Fruit fly (Drosophila melanogaster) whole organism, embryonic: ENCODE results near the gene CG43322.

Source experiments
- Atf3 ChIP-seq: fragments of 200-800 bp; sonication (Bioruptor generic); optimal IDR thresholded peaks from 3 replicates; lab custom pipeline; 2016; ENCODE audit warnings: missing biosample characterization, missing genetic modification characterization
- Atf6 ChIP-seq: fragments of 200-800 bp; sonication (Bioruptor generic); IDR thresholded peaks from 2 replicates; pipeline ENCODE4 v1.3.6; 2022; ENCODE audit warnings: missing biosample characterization, missing genetic modification characterization
- CG10267 ChIP-seq: fragments of 200-800 bp; sonication (Bioruptor generic); optimal IDR thresholded peaks from 2 replicates; lab custom pipeline; 2018; ENCODE audit warnings: missing biosample characterization, mild to moderate bottlenecking, missing genetic modification characterization, moderate library complexity
- CG11085 ChIP-seq: fragments of 200-800 bp; sonication (Bioruptor generic); IDR thresholded peaks from 2 replicates; pipeline ENCODE4 v1.3.6; 2022; ENCODE audit warnings: missing biosample characterization, missing genetic modification characterization
- CG11247 ChIP-seq: fragments of 200-800 bp; sonication (Bioruptor generic); IDR thresholded peaks from 2 replicates; pipeline ENCODE4 v1.3.6; 2022; ENCODE audit warnings: missing biosample characterization, missing genetic modification characterization
- CG12299 ChIP-seq: fragments of 200-800 bp; sonication (Bioruptor generic); optimal IDR thresholded peaks from 2 replicates; lab custom pipeline; 2018; ENCODE audit warnings: missing biosample characterization, mild to moderate bottlenecking, missing genetic modification characterization
- CG12769 ChIP-seq: fragments of 200-800 bp; sonication (Bioruptor generic); optimal IDR thresholded peaks from 2 replicates; lab custom pipeline; 2019; ENCODE audit warnings: missing biosample characterization, mild to moderate bottlenecking, missing genetic modification characterization, moderate library complexity
- CG13287 ChIP-seq: fragments of 200-800 bp; sonication (Bioruptor generic); IDR thresholded peaks from 2 replicates; pipeline ENCODE4 v1.3.6; 2022; ENCODE audit warnings: missing biosample characterization, missing genetic modification characterization; ENCODE audit not compliant: partially characterized antibody
- CG14441 ChIP-seq: fragments of 200-800 bp; sonication (Bioruptor generic); IDR thresholded peaks from 2 replicates; pipeline ENCODE4 v1.3.6; 2022; ENCODE audit warnings: missing biosample characterization, missing genetic modification characterization
- CG14710 ChIP-seq: fragments of 200-800 bp; sonication (Bioruptor generic); optimal IDR thresholded peaks from 3 replicates; lab custom pipeline; 2019; ENCODE audit warnings: missing biosample characterization, mild to moderate bottlenecking, missing genetic modification characterization, moderate library complexity
- CG15696 ChIP-seq: fragments of 200-800 bp; sonication (Bioruptor generic); optimal IDR thresholded peaks from 2 replicates; lab custom pipeline; 2019; ENCODE audit warnings: missing biosample characterization, mild to moderate bottlenecking, missing genetic modification characterization, moderate library complexity
- CG17328 ChIP-seq: fragments of 200-800 bp; sonication (Bioruptor generic); IDR thresholded peaks from 2 replicates; pipeline ENCODE4 v1.3.6; 2022; ENCODE audit warnings: missing biosample characterization, missing genetic modification characterization
- CG17912 ChIP-seq: fragments of 200-800 bp; sonication (Bioruptor generic); optimal IDR thresholded peaks from 2 replicates; lab custom pipeline; 2018; ENCODE audit warnings: missing biosample characterization, mild to moderate bottlenecking, missing genetic modification characterization
- CG18011 ChIP-seq: fragments of 200-800 bp; sonication (Bioruptor generic); optimal IDR thresholded peaks from 2 replicates; lab custom pipeline; 2017; ENCODE audit warnings: missing biosample characterization, missing genetic modification characterization, mild to moderate bottlenecking, moderate library complexity, missing genotype
- CG2712 ChIP-seq: fragments of 200-800 bp; optimal IDR thresholded peaks from 3 replicates; lab custom pipeline; 2019; ENCODE audit warnings: missing biosample characterization, mild to moderate bottlenecking, missing genetic modification characterization, moderate library complexity
- CG30020 ChIP-seq: fragments of 200-800 bp; optimal IDR thresholded peaks from 2 replicates; lab custom pipeline; 2019; ENCODE audit warnings: missing biosample characterization, mild to moderate bottlenecking, missing genetic modification characterization, moderate library complexity
- CG3726 ChIP-seq: fragments of 200-800 bp; sonication (Bioruptor generic); IDR thresholded peaks from 3 replicates; pipeline ENCODE4, ENCODE4 v1.3.6; 2022; ENCODE audit warnings: missing biosample characterization, missing genetic modification characterization
- CG4707 ChIP-seq: fragments of 200-800 bp; sonication (Bioruptor generic); optimal IDR thresholded peaks from 2 replicates; lab custom pipeline; 2018; ENCODE audit warnings: missing biosample characterization, mild to moderate bottlenecking, missing genetic modification characterization, moderate library complexity
- CG8388 ChIP-seq: fragments of 200-800 bp; sonication (Bioruptor generic); optimal IDR thresholded peaks from 2 replicates; lab custom pipeline; 2019; ENCODE audit warnings: missing biosample characterization, mild to moderate bottlenecking, missing genetic modification characterization, moderate library complexity
- Dip2 ChIP-seq: fragments of 200-800 bp; sonication (Bioruptor generic); IDR thresholded peaks from 2 replicates; pipeline ENCODE4 v1.3.6; 2022; ENCODE audit warnings: missing biosample characterization, missing genetic modification characterization
- H2.0 ChIP-seq: fragments of 200-800 bp; sonication (Bioruptor generic); IDR thresholded peaks from 2 replicates; pipeline ENCODE4 v1.3.6; 2022; ENCODE audit warnings: missing biosample characterization, missing genetic modification characterization
- Hmr ChIP-seq: fragments of 200-800 bp; sonication (Bioruptor generic); optimal IDR thresholded peaks from 3 replicates; lab custom pipeline; 2017; ENCODE audit warnings: mild to moderate bottlenecking, missing biosample characterization, missing genetic modification reagents, missing genetic modification characterization
- Hmx ChIP-seq: fragments of 200-800 bp; sonication (Bioruptor generic); optimal IDR thresholded peaks from 2 replicates; lab custom pipeline; 2016; ENCODE audit warnings: missing biosample characterization, missing genetic modification characterization
- Hr51 ChIP-seq, 2 experiments: fragments of 200-800 bp; sonication (Bioruptor generic); optimal IDR thresholded peaks; 2 replicates in 1 of 2; 3 replicates in 1 of 2; lab custom pipeline; 2016 to 2018; ENCODE audit warnings: missing biosample characterization in 2 of 2, missing genetic modification characterization in 2 of 2, mild to moderate bottlenecking in 1 of 2, moderate library complexity in 1 of 2
- Kr ChIP-seq: fragments of 200-800 bp; sonication (Bioruptor generic); optimal IDR thresholded peaks from 2 replicates; lab custom pipeline; 2017; ENCODE audit warnings: missing biosample characterization, mild to moderate bottlenecking, missing genetic modification characterization
- Max ChIP-seq: fragments of 200-800 bp; sonication (Bioruptor generic); optimal IDR thresholded peaks from 2 replicates; lab custom pipeline; 2016; ENCODE audit warnings: missing biosample characterization, mild to moderate bottlenecking, missing genetic modification characterization
- Stat92E ChIP-seq, 3 experiments: fragments of >200 bp in 2 of 3; fragments of 200-800 bp in 1 of 3; sonication (Bioruptor generic) in 1 of 3; optimal IDR thresholded peaks; 2 replicates each; lab custom pipeline; 2017 to 2019; ENCODE audit warnings: missing biosample characterization in 3 of 3, missing genetic modification characterization in 3 of 3, mild to moderate bottlenecking in 1 of 3, moderate library complexity in 1 of 3
- aop ChIP-seq: fragments of 200-800 bp; sonication (Bioruptor generic); IDR thresholded peaks from 2 replicates; pipeline ENCODE4 v1.3.6; 2022; ENCODE audit warnings: missing biosample characterization, missing genetic modification characterization
- ap ChIP-seq: fragments of 200-800 bp; sonication (Bioruptor generic); IDR thresholded peaks from 2 replicates; pipeline ENCODE4 v1.3.6; 2022; ENCODE audit warnings: missing biosample characterization, missing genetic modification characterization
- ase ChIP-seq: fragments of 200-800 bp; sonication (Bioruptor generic); IDR thresholded peaks from 3 replicates; pipeline ENCODE4 v1.3.6; 2022; ENCODE audit warnings: missing biosample characterization, missing genetic modification characterization
- az2 ChIP-seq: fragments of 200-800 bp; sonication (Bioruptor generic); optimal IDR thresholded peaks from 3 replicates; lab custom pipeline; 2016; ENCODE audit warnings: missing biosample characterization, missing genetic modification characterization
- bsh ChIP-seq, 2 experiments: fragments of 200-800 bp; sonication (Bioruptor generic); optimal IDR thresholded peaks; 2 replicates each; lab custom pipeline; 2017 to 2018; ENCODE audit warnings: mild to moderate bottlenecking in 2 of 2, missing biosample characterization in 2 of 2, missing genetic modification characterization in 2 of 2, moderate library complexity in 1 of 2
- chinmo ChIP-seq: fragments of 200-800 bp; sonication (Bioruptor generic); IDR thresholded peaks from 4 replicates; pipeline ENCODE4 v1.3.6; 2022; ENCODE audit warnings: missing biosample characterization, missing genetic modification characterization; ENCODE audit not compliant: partially characterized antibody
- cwo ChIP-seq: fragments of 200-800 bp; sonication (Bioruptor generic); optimal IDR thresholded peaks from 3 replicates; lab custom pipeline; 2017; ENCODE audit warnings: missing biosample characterization, missing genetic modification characterization, mild to moderate bottlenecking, moderate library complexity, missing genetic modification reagents
- ind ChIP-seq: fragments of 200-800 bp; sonication (Bioruptor generic); optimal IDR thresholded peaks from 3 replicates; lab custom pipeline; 2016; ENCODE audit warnings: missing biosample characterization, missing genetic modification characterization
- kay ChIP-seq: fragments of 200-800 bp; sonication (Bioruptor generic); optimal IDR thresholded peaks from 2 replicates; lab custom pipeline; 2016; ENCODE audit warnings: missing biosample characterization, missing genetic modification characterization
- lola ChIP-seq, 3 experiments: fragments of >200 bp in 2 of 3; fragments of 200-800 bp in 1 of 3; sonication (Bioruptor generic) in 1 of 3; optimal IDR thresholded peaks; 2 replicates each; lab custom pipeline; 2017 to 2019; ENCODE audit warnings: missing biosample characterization in 3 of 3, missing genetic modification characterization in 3 of 3, mild to moderate bottlenecking in 1 of 3, moderate library complexity in 1 of 3
- mirr ChIP-seq: fragments of 200-800 bp; sonication (Bioruptor generic); optimal IDR thresholded peaks from 3 replicates; lab custom pipeline; 2018; ENCODE audit warnings: missing biosample characterization, mild to moderate bottlenecking, missing genetic modification characterization
- pb ChIP-seq: fragments of 200-800 bp; sonication (Bioruptor generic); optimal IDR thresholded peaks from 3 replicates; lab custom pipeline; 2016; ENCODE audit warnings: missing biosample characterization, missing genetic modification characterization
- pzg ChIP-seq: fragments of 200-800 bp; sonication (Bioruptor generic); optimal IDR thresholded peaks from 3 replicates; lab custom pipeline; 2018; ENCODE audit warnings: missing biosample characterization, mild to moderate bottlenecking, missing genetic modification characterization, moderate library complexity
- salm ChIP-seq: fragments of 200-800 bp; sonication (Bioruptor generic); optimal IDR thresholded peaks from 2 replicates; lab custom pipeline; 2018; ENCODE audit warnings: missing biosample characterization, mild to moderate bottlenecking, missing genetic modification characterization
- schlank ChIP-seq: fragments of 200-800 bp; sonication (Bioruptor generic); optimal IDR thresholded peaks from 2 replicates; lab custom pipeline; 2018; ENCODE audit warnings: missing biosample characterization, mild to moderate bottlenecking, missing genetic modification characterization
- sisA ChIP-seq: fragments of 200-800 bp; sonication (Bioruptor generic); IDR thresholded peaks from 2 replicates; pipeline ENCODE4 v1.3.6; 2022; ENCODE audit warnings: missing biosample characterization, missing genetic modification characterization
- slbo ChIP-seq: fragments of 200-800 bp; sonication (Bioruptor generic); IDR thresholded peaks from 2 replicates; pipeline ENCODE4 v1.3.6; 2022; ENCODE audit warnings: missing biosample characterization, missing genetic modification characterization
- stc ChIP-seq: fragments of 200-800 bp; sonication (Bioruptor generic); IDR thresholded peaks from 2 replicates; pipeline ENCODE4 v1.3.6; 2022; ENCODE audit warnings: missing biosample characterization, missing genetic modification characterization
- unc-4 ChIP-seq: fragments of 200-800 bp; sonication (Bioruptor generic); IDR thresholded peaks from 2 replicates; pipeline ENCODE4 v1.3.6; 2022; ENCODE audit warnings: missing biosample characterization, missing genetic modification characterization; ENCODE audit not compliant: partially characterized antibody
- usp ChIP-seq: fragments of >200 bp; optimal IDR thresholded peaks from 2 replicates; lab custom pipeline; 2017; ENCODE audit warnings: missing biosample characterization, missing genetic modification characterization
- vnd ChIP-seq: fragments of 200-800 bp; sonication (Bioruptor generic); IDR thresholded peaks from 3 replicates; pipeline ENCODE4 v1.3.6; 2022; ENCODE audit warnings: missing biosample characterization, missing genetic modification characterization; ENCODE audit not compliant: partially characterized antibody
- zen ChIP-seq: fragments of 200-800 bp; sonication (Bioruptor generic); optimal IDR thresholded peaks from 3 replicates; lab custom pipeline; 2018; ENCODE audit warnings: missing biosample characterization, mild to moderate bottlenecking, missing genetic modification characterization, moderate library complexity

CG43322 gene

DNA sequence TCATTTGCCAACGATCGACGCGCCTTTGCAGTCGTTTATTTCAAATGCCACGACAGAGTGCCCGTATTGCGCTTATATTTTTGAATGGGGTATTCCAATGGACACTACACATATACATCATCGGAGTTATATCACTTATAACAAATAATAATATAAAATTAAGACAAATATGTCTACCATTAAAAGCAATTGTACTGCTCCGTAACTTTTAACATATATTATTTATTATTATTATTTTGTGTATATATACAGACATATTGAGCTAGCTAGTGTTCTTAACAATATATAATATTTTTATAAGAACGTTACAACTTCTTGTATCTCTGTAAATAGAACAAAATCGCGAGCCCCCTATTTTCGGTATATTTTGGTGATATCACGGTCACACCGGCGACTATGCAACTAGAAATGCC lies 49.2 kb upstream of the CG43322 start, which contains the start of the genes sip2 and Coprox (continued):
- TF ChIP-seq CG15696 (tag; lab: Kevin White, UChicago) (peak; percentile 76), kay (peak; percentile 31), schlank (tag; lab: Kevin White, UChicago) (no peak), slbo (GFP tag; lab: Robert Waterston, UW) (peak; percentile 64), zen (tag; lab: Kevin White, UChicago) (peak; percentile 64), CG8388 (GFP tag; lab: Kevin White, UChicago) (peak; percentile 59), CG17912 (GFP tag; lab: Kevin White, UChicago) (no peak), CG14710 (tag; lab: Kevin White, UChicago) (peak; percentile 89), pzg (GFP tag; lab: Kevin White, UChicago) (peak; percentile 39), Kr (GFP tag; lab: Kevin White, UChicago) (no peak), CG17328 (GFP tag; lab: Robert Waterston, UW) (0 out of 2 replicates have a peak, but pooled peaks have one; percentile 24), CG18011 (peak; percentile 52), cwo (GFP tag; lab: Kevin White, UChicago) (peak; percentile 17), CG12299 (peak; percentile 69), sisA (GFP tag; lab: Robert Waterston, UW) (peak; percentile 43; the same call in 1 of the 2 replicates), CG2712 (tag; lab: Kevin White, UChicago) (peak; percentile 88), Stat92E (GFP tag; optimal IDR thresholded peaks at IDR 0.05; lab: Kevin White, UChicago) (peak in 1 of 3 experiments; percentile 15), pb (GFP tag; lab: Kevin White, UChicago) (no peak), mirr (GFP tag; lab: Kevin White, UChicago) (no peak), usp (no peak), bsh (GFP tag; optimal IDR thresholded peaks at IDR 0.05; lab: Kevin White, UChicago) (peak in 1 of 2 experiments; percentile 67), Atf3 (GFP tag; lab: Kevin White, UChicago) (no peak), CG12769 (no peak), CG10267 (peak; percentile 78), CG14441 (GFP tag; lab: Robert Waterston, UW) (0 out of 2 replicates have a peak, but pooled peaks have one; percentile 46), ind (GFP tag; lab: Kevin White, UChicago) (peak; percentile 69), ase (0 out of 3 replicates have a peak, but pooled peaks have one; percentile 30), CG13287 (GFP tag; lab: Robert Waterston, UW) (no peak), CG3726 (GFP tag; lab: Robert Waterston, UW) (no peak), Hr51 (GFP tag; optimal IDR thresholded peaks at IDR 0.05; lab: Kevin White, UChicago) (no peak), H2.0 (GFP tag; lab: Robert Waterston, UW) (peak; percentile 48), Dip2 (no peak), Atf6 (GFP tag; lab: Robert Waterston, UW) (peak; percentile 52; the same call in 1 of the 2 replicates), Hmr (no peak), chinmo (0 out of 4 replicates have a peak, but pooled peaks have one; percentile 22), salm (tag; lab: Kevin White, UChicago) (peak; percentile 37), CG11247 (GFP tag; lab: Robert Waterston, UW) (no peak), az2 (peak; percentile 63), vnd (GFP tag; lab: Robert Waterston, UW) (no peak), lola (GFP tag; optimal IDR thresholded peaks at IDR 0.05; lab: Kevin White, UChicago) (peak in 1 of 3 experiments; percentile 77), Hmx (GFP tag; lab: Kevin White, UChicago) (no peak), CG11085 (GFP tag; lab: Robert Waterston, UW) (no peak), aop (GFP tag; lab: Robert Waterston, UW) (no peak), CG4707 (GFP tag; lab: Kevin White, UChicago) (no peak), Max (GFP tag; lab: Kevin White, UChicago) (no peak), CG30020 (tag; lab: Kevin White, UChicago) (peak; percentile 93), ap (GFP tag; lab: Robert Waterston, UW) (no peak), stc (GFP tag; lab: Robert Waterston, UW) (no peak), unc-4 (no peak)
